Fruit fly (Drosophila melanogaster): ENCODE data around the gene PMP34.

- no peak for TF ChIP-seq CG8478 (optimal IDR thresholded peaks at IDR 0.05)
- no peak for TF ChIP-seq CTCF (optimal IDR thresholded peaks at IDR 0.05)
Measured at dm6 chr3L:4348072-4348471, 29.5 kb downstream of the PMP34 start.
